Fruit fly (Drosophila melanogaster) whole organism, embryonic: ENCODE measurements around the gene sni.
A peak's percentile ranks its signal among the peaks of the same experiment; 100 is the strongest.

Source experiments
- Awh ChIP-seq: fragments of 200-800 bp; sonication (Bioruptor generic); IDR thresholded peaks from 2 replicates; pipeline ENCODE4, ENCODE4 v1.3.6; 2022; ENCODE audit warnings: missing biosample characterization, missing genetic modification characterization
- Blimp-1 ChIP-seq: fragments of 200-800 bp; sonication (Bioruptor generic); optimal IDR thresholded peaks from 3 replicates; lab custom pipeline; 2018; ENCODE audit warnings: missing biosample characterization, missing genetic modification characterization, mild to moderate bottlenecking, moderate library complexity, missing genetic modification reagents
- CG10321 ChIP-seq: fragments of 200-800 bp; sonication (Bioruptor generic); IDR thresholded peaks from 2 replicates; pipeline ENCODE4 v1.3.6; 2022; ENCODE audit warnings: missing biosample characterization, missing genetic modification characterization
- CG11560 ChIP-seq: fragments of 200-800 bp; sonication (Bioruptor generic); IDR thresholded peaks from 3 replicates; pipeline ENCODE4 v1.3.6; 2022; ENCODE audit warnings: missing biosample characterization, missing genetic modification characterization
- CG11695 ChIP-seq: fragments of 200-800 bp; sonication (Bioruptor generic); IDR thresholded peaks from 3 replicates; pipeline ENCODE4 v1.3.6; 2022; ENCODE audit warnings: missing biosample characterization, missing genetic modification characterization
- CG13296 ChIP-seq: fragments of 200-800 bp; sonication (Bioruptor generic); optimal IDR thresholded peaks from 3 replicates; lab custom pipeline; 2018; ENCODE audit warnings: missing biosample characterization, mild to moderate bottlenecking, missing genetic modification characterization
- CG15269 ChIP-seq: fragments of 200-800 bp; sonication (Bioruptor generic); optimal IDR thresholded peaks from 2 replicates; lab custom pipeline; 2018; ENCODE audit warnings: missing biosample characterization, mild to moderate bottlenecking, missing genetic modification characterization, moderate library complexity
- CG1602 ChIP-seq: fragments of 200-800 bp; sonication (Bioruptor generic); optimal IDR thresholded peaks from 3 replicates; lab custom pipeline; 2016; ENCODE audit warnings: missing biosample characterization, missing genetic modification characterization
- CG17912 ChIP-seq: fragments of 200-800 bp; sonication (Bioruptor generic); optimal IDR thresholded peaks from 2 replicates; lab custom pipeline; 2018; ENCODE audit warnings: missing biosample characterization, mild to moderate bottlenecking, missing genetic modification characterization
- CG18262 ChIP-seq: fragments of 200-800 bp; optimal IDR thresholded peaks from 3 replicates; lab custom pipeline; 2019; ENCODE audit warnings: missing biosample characterization, mild to moderate bottlenecking, missing genetic modification characterization, moderate library complexity
- CG32767 ChIP-seq: fragments of 200-800 bp; sonication (Bioruptor generic); IDR thresholded peaks from 2 replicates; pipeline ENCODE4 v1.3.6; 2022; ENCODE audit warnings: missing biosample characterization, missing genetic modification characterization
- CG33213 ChIP-seq: fragments of 200-800 bp; sonication (Bioruptor generic); optimal IDR thresholded peaks from 3 replicates; lab custom pipeline; 2016; ENCODE audit warnings: missing biosample characterization, missing genetic modification characterization
- CG4328 ChIP-seq: fragments of 200-800 bp; sonication (Bioruptor generic); optimal IDR thresholded peaks from 3 replicates; lab custom pipeline; 2017; ENCODE audit warnings: missing biosample characterization, missing genetic modification reagents, missing genetic modification characterization
- CG5245 ChIP-seq: fragments of 200-800 bp; sonication (Bioruptor generic); optimal IDR thresholded peaks from 3 replicates; lab custom pipeline; 2016; ENCODE audit warnings: missing biosample characterization, missing genetic modification characterization
- CG7963 ChIP-seq: fragments of 200-800 bp; sonication (Bioruptor generic); IDR thresholded peaks from 3 replicates; pipeline ENCODE4 v1.3.6; 2022; ENCODE audit warnings: missing biosample characterization, missing genetic modification characterization; ENCODE audit not compliant: partially characterized antibody
- CG8290 ChIP-seq, 3 experiments: fragments of 200-800 bp; sonication (Bioruptor generic); optimal IDR thresholded peaks; 2 replicates each; lab custom pipeline; 2016 to 2019; ENCODE audit warnings: missing biosample characterization in 3 of 3, missing genetic modification characterization in 3 of 3, mild to moderate bottlenecking in 2 of 3, moderate library complexity in 1 of 3
- CrebB ChIP-seq: fragments of 200-800 bp; sonication (Bioruptor generic); optimal IDR thresholded peaks from 3 replicates; lab custom pipeline; 2018; ENCODE audit warnings: missing biosample characterization, mild to moderate bottlenecking, missing genetic modification characterization
- Eip74EF ChIP-seq, 2 experiments: fragments of 200-800 bp in 1 of 2; fragments of >200 bp in 1 of 2; sonication (Bioruptor generic) in 1 of 2; optimal IDR thresholded peaks; 2 replicates each; lab custom pipeline; 2017 to 2019; ENCODE audit warnings: missing biosample characterization in 2 of 2, missing genetic modification characterization in 2 of 2, mild to moderate bottlenecking in 1 of 2, moderate library complexity in 1 of 2
- Hmr ChIP-seq: fragments of 200-800 bp; sonication (Bioruptor generic); optimal IDR thresholded peaks from 3 replicates; lab custom pipeline; 2017; ENCODE audit warnings: mild to moderate bottlenecking, missing biosample characterization, missing genetic modification reagents, missing genetic modification characterization
- Hsf ChIP-seq: fragments of 200-800 bp; sonication (Bioruptor generic); optimal IDR thresholded peaks from 3 replicates; lab custom pipeline; 2016; ENCODE audit warnings: missing biosample characterization, missing genetic modification characterization
- Oli ChIP-seq: fragments of 200-800 bp; sonication (Bioruptor generic); optimal IDR thresholded peaks from 2 replicates; lab custom pipeline; 2018; ENCODE audit warnings: missing biosample characterization, mild to moderate bottlenecking, missing genetic modification characterization, moderate library complexity
- PHDP ChIP-seq: fragments of 200-800 bp; sonication (Bioruptor generic); optimal IDR thresholded peaks from 3 replicates; lab custom pipeline; 2018; ENCODE audit warnings: missing biosample characterization, mild to moderate bottlenecking, missing genetic modification characterization, moderate library complexity
- Pdp1 ChIP-seq, 2 experiments: fragments of 200-800 bp; sonication (Bioruptor generic); optimal IDR thresholded peaks; 3 replicates each; lab custom pipeline; 2016; ENCODE audit warnings: missing biosample characterization in 2 of 2, missing genetic modification characterization in 2 of 2, mild to moderate bottlenecking in 1 of 2, moderate library complexity in 1 of 2
- Sin3A ChIP-seq: fragments of >200 bp; optimal IDR thresholded peaks from 2 replicates; lab custom pipeline; 2018
- Xrp1 ChIP-seq: fragments of 200-800 bp; sonication (Bioruptor generic); IDR thresholded peaks from 2 replicates; pipeline ENCODE4 v1.3.6; 2022; ENCODE audit warnings: missing biosample characterization, missing genetic modification characterization
- ase ChIP-seq: fragments of 200-800 bp; sonication (Bioruptor generic); IDR thresholded peaks from 3 replicates; pipeline ENCODE4 v1.3.6; 2022; ENCODE audit warnings: missing biosample characterization, missing genetic modification characterization
- caup ChIP-seq: fragments of 200-800 bp; sonication (Bioruptor generic); optimal IDR thresholded peaks from 3 replicates; lab custom pipeline; 2017; ENCODE audit warnings: missing biosample characterization, mild to moderate bottlenecking, missing genetic modification characterization, moderate library complexity; ENCODE audit not compliant: severe bottlenecking
- chinmo ChIP-seq: fragments of 200-800 bp; sonication (Bioruptor generic); IDR thresholded peaks from 4 replicates; pipeline ENCODE4 v1.3.6; 2022; ENCODE audit warnings: missing biosample characterization, missing genetic modification characterization; ENCODE audit not compliant: partially characterized antibody
- danr ChIP-seq: fragments of 200-800 bp; sonication (Bioruptor generic); IDR thresholded peaks from 2 replicates; pipeline ENCODE4 v1.3.6; 2022; ENCODE audit warnings: missing biosample characterization, missing genetic modification characterization
- dmrt99B ChIP-seq: fragments of 200-800 bp; sonication (Bioruptor generic); optimal IDR thresholded peaks from 2 replicates; lab custom pipeline; 2018; ENCODE audit warnings: missing biosample characterization, mild to moderate bottlenecking, missing genetic modification characterization, moderate library complexity
- dpn ChIP-seq, 2 experiments: fragments of 200-800 bp; sonication (Bioruptor generic); optimal IDR thresholded peaks; 3 replicates each; lab custom pipeline; 2016; ENCODE audit warnings: missing biosample characterization in 2 of 2, missing genetic modification characterization in 2 of 2
- ems ChIP-seq: fragments of 200-800 bp; sonication (Bioruptor generic); optimal IDR thresholded peaks from 3 replicates; lab custom pipeline; 2016; ENCODE audit warnings: missing biosample characterization, missing genetic modification characterization
- grau ChIP-seq: fragments of 200-800 bp; optimal IDR thresholded peaks from 3 replicates; lab custom pipeline; 2019; ENCODE audit warnings: missing biosample characterization, mild to moderate bottlenecking, missing genetic modification characterization, moderate library complexity
- ind ChIP-seq: fragments of 200-800 bp; sonication (Bioruptor generic); optimal IDR thresholded peaks from 3 replicates; lab custom pipeline; 2016; ENCODE audit warnings: missing biosample characterization, missing genetic modification characterization
- lmd ChIP-seq: fragments of 200-800 bp; sonication (Bioruptor generic); IDR thresholded peaks from 2 replicates; pipeline ENCODE4 v1.3.6; 2022; ENCODE audit warnings: missing biosample characterization, missing genetic modification characterization
- mirr ChIP-seq: fragments of 200-800 bp; sonication (Bioruptor generic); optimal IDR thresholded peaks from 3 replicates; lab custom pipeline; 2018; ENCODE audit warnings: missing biosample characterization, mild to moderate bottlenecking, missing genetic modification characterization
- oc ChIP-seq: fragments of 200-800 bp; sonication (Bioruptor generic); optimal IDR thresholded peaks from 2 replicates; lab custom pipeline; 2018; ENCODE audit warnings: missing biosample characterization, mild to moderate bottlenecking, missing genetic modification characterization, moderate library complexity
- pan ChIP-seq, 4 experiments: fragments of >200 bp in 3 of 4; fragments of 200-800 bp in 1 of 4; sonication (Bioruptor generic) in 1 of 4; optimal IDR thresholded peaks in 3 of 4; IDR thresholded peaks in 1 of 4; 2 replicates each; pipeline versions ENCODE4 v1.3.6 to Lab custom; 2017 to 2022; ENCODE audit warnings: missing biosample characterization in 2 of 4, missing genetic modification characterization in 2 of 4, mixed read lengths in 1 of 4
- run ChIP-seq: fragments of 200-800 bp; sonication (Bioruptor generic); optimal IDR thresholded peaks from 3 replicates; lab custom pipeline; 2018; ENCODE audit warnings: missing biosample characterization, mild to moderate bottlenecking, missing genetic modification characterization
- schlank ChIP-seq: fragments of 200-800 bp; sonication (Bioruptor generic); optimal IDR thresholded peaks from 2 replicates; lab custom pipeline; 2018; ENCODE audit warnings: missing biosample characterization, mild to moderate bottlenecking, missing genetic modification characterization
- seq ChIP-seq: fragments of 200-800 bp; sonication (Bioruptor generic); IDR thresholded peaks from 2 replicates; pipeline ENCODE4 v1.3.6; 2022; ENCODE audit warnings: missing biosample characterization, missing genetic modification characterization
- slbo ChIP-seq: fragments of 200-800 bp; sonication (Bioruptor generic); IDR thresholded peaks from 2 replicates; pipeline ENCODE4 v1.3.6; 2022; ENCODE audit warnings: missing biosample characterization, missing genetic modification characterization
- toy ChIP-seq: fragments of 200-800 bp; sonication (Bioruptor generic); IDR thresholded peaks from 2 replicates; pipeline ENCODE4 v1.3.6; 2022; ENCODE audit warnings: missing biosample characterization, missing genetic modification characterization
- ttk ChIP-seq: fragments of 200-800 bp; sonication (Bioruptor generic); IDR thresholded peaks from 2 replicates; pipeline ENCODE4 v2.1.2; 2022; ENCODE audit warnings: missing biosample characterization, missing genetic modification characterization
- vnd ChIP-seq: fragments of 200-800 bp; sonication (Bioruptor generic); IDR thresholded peaks from 3 replicates; pipeline ENCODE4 v1.3.6; 2022; ENCODE audit warnings: missing biosample characterization, missing genetic modification characterization; ENCODE audit not compliant: partially characterized antibody
- z ChIP-seq: fragments of 200-800 bp; sonication (Bioruptor generic); IDR thresholded peaks from 3 replicates; pipeline ENCODE4 v1.3.6; 2022; ENCODE audit warnings: missing biosample characterization, missing genetic modification characterization

sni gene

dm6 chrX:8198935-8199580 is 44.8 kb downstream of the sni start (continued):
- 0 out of 4 replicates have a peak, but pooled peaks have one; percentile 14 for TF ChIP-seq chinmo (GFP tag; lab: Robert Waterston, UW)
- TF ChIP-seq CG13296 (GFP tag; lab: Kevin White, UChicago), result peak; percentile 34
- peak; percentile 15 for TF ChIP-seq CG17912 (GFP tag; lab: Kevin White, UChicago)
- TF ChIP-seq lmd, result no peak
- TF ChIP-seq oc (tag; lab: Kevin White, UChicago), result peak; percentile 14
- TF ChIP-seq dmrt99B, result no peak
- TF ChIP-seq Xrp1 (GFP tag; lab: Robert Waterston, UW), result peak; percentile 19; the same call in 1 of the 2 replicates
- peak; percentile 92 for TF ChIP-seq mirr (GFP tag; lab: Kevin White, UChicago)
- no peak for TF ChIP-seq CG4328 (GFP tag; lab: Kevin White, UChicago)
- TF ChIP-seq Pdp1 (GFP tag; optimal IDR thresholded peaks at IDR 0.05; lab: Kevin White, UChicago), result peak in 1 of 2 experiments; percentile 42
- peak; percentile 37 for TF ChIP-seq caup
- TF ChIP-seq schlank (tag; lab: Kevin White, UChicago), result peak; percentile 6
- peak; percentile 29; the same call in 1 of the 2 replicates for TF ChIP-seq Awh (GFP tag; lab: Robert Waterston, UW)
- TF ChIP-seq ems (GFP tag; lab: Kevin White, UChicago), result no peak
- no peak for TF ChIP-seq CG15269 (tag; lab: Kevin White, UChicago)
- no peak for TF ChIP-seq toy (GFP tag; lab: Robert Waterston, UW)
- TF ChIP-seq Hmr (GFP tag; lab: Kevin White, UChicago), result peak; percentile 47
- peak; percentile 4 for TF ChIP-seq PHDP
- TF ChIP-seq run, result no peak

DNA sequence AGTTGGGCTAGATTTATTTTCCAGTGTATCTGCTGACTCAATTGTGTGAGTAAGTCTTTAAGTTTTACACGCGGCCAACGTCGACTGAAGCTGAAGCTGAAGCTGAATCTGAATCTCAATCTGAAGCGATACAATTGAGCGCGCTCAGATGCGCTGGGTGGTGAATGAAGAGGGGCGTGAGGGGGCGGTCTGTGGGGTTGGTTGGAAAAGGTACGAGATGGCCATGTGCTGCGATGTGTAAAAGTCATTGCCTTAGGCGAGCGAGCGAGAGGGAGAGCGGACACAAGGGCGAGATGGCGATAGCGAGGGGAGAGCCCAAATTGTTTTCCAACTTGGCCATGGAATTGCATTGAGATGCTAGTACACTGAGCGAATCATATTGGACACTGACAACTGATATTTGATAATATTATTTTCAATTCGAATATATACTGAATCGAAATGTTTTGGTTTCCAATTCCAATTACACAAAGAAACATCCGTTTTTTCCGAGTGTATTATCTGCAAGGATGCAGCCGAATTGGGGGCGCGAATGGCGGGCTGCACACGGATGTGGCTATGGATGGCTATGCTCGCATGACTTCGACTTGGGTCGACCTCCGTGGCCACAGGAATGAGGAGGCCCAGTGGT is 47.1 kb downstream of the sni start:
- TF ChIP-seq CG1602 (GFP tag; lab: Kevin White, UChicago) (peak; percentile 23), ttk (GFP tag; lab: Robert Waterston, UW) (peak; percentile 61), vnd (no peak), Eip74EF (GFP tag; optimal IDR thresholded peaks at IDR 0.05; lab: Kevin White, UChicago) (no peak), CG18262 (tag; lab: Kevin White, UChicago) (peak; percentile 25), Sin3A (lab: Kevin White, UChicago) (no peak), CG5245 (GFP tag; lab: Kevin White, UChicago) (peak; percentile 21), CG33213 (no peak), pan (optimal IDR thresholded peaks at IDR 0.05; lab: Kevin White, UChicago) (no peak), pan (GFP tag; optimal IDR thresholded peaks at IDR 0.05 in 1 of 2, IDR thresholded peaks at IDR 0.05 in 1 of 2) (peak in 1 of 2 experiments; percentile 77), ind (peak; percentile 51), toy (GFP tag; lab: Robert Waterston, UW) (no peak), ase (GFP tag; lab: Robert Waterston, UW) (peak; percentile 64; the same call in 1 of the 3 replicates), CG32767 (GFP tag; lab: Robert Waterston, UW) (peak; percentile 48; the same call in 1 of the 2 replicates), Oli (tag; lab: Kevin White, UChicago) (peak; percentile 59), dpn (GFP tag; optimal IDR thresholded peaks at IDR 0.05; lab: Kevin White, UChicago) (peak; percentile 8 to 41), grau (tag; lab: Kevin White, UChicago) (peak; percentile 17), CG7963 (no peak), z (GFP tag; lab: Robert Waterston, UW) (peak; percentile 76; the same call in 2 of the 3 replicates), CG11560 (peak; percentile 52; the same call in 1 of the 3 replicates), CG10321 (GFP tag; lab: Robert Waterston, UW) (0 out of 2 replicates have a peak, but pooled peaks have one; percentile 8), CG11695 (GFP tag; lab: Robert Waterston, UW) (peak; percentile 62; the same call in 1 of the 3 replicates), slbo (peak; percentile 57), seq (GFP tag; lab: Robert Waterston, UW) (peak; percentile 38; the same call in 1 of the 2 replicates), Blimp-1 (GFP tag; lab: Kevin White, UChicago) (peak; percentile 53), CrebB (peak; percentile 23), CG8290 (GFP tag; optimal IDR thresholded peaks at IDR 0.05; lab: Kevin White, UChicago) (no peak), CG8290 (tag; optimal IDR thresholded peaks at IDR 0.05; lab: Kevin White, UChicago) (peak in 1 of 2 experiments; percentile 73), danr (0 out of 2 replicates have a peak, but pooled peaks have one; percentile 36), Hsf (GFP tag; lab: Kevin White, UChicago) (peak; percentile 28)
